Worm (Caenorhabditis elegans) whole organism, late embryonic: ENCODE data around the gene ZC443.2.

Source experiments
- T23F11.4 ChIP-seq: fragments of 200-800 bp; sonication (Bioruptor generic); optimal IDR thresholded peaks from 2 replicates; lab custom pipeline; 2018; ENCODE audit warnings: mild to moderate bottlenecking, missing genetic modification characterization, missing compliant biosample characterization
- ama-1 ChIP-seq: fragments of 150-350 bp; optimal IDR thresholded peaks from 2 replicates; lab custom pipeline; 2014
- ceh-14 ChIP-seq: sonication (generic microtip); optimal IDR thresholded peaks from 2 replicates; lab custom pipeline; 2016; ENCODE audit warnings: missing genotype, missing genetic modification characterization, missing compliant biosample characterization
- ceh-31 ChIP-seq: sonication (generic microtip); optimal IDR thresholded peaks from 2 replicates; lab custom pipeline; 2016; ENCODE audit warnings: missing genetic modification characterization, missing compliant biosample characterization
- ceh-9 ChIP-seq: sonication (generic microtip); optimal IDR thresholded peaks from 2 replicates; lab custom pipeline; 2016; ENCODE audit warnings: mild to moderate bottlenecking, missing genetic modification characterization, inconsistent platforms, missing compliant biosample characterization
- hlh-15 ChIP-seq: sonication (generic microtip); optimal IDR thresholded peaks from 2 replicates; lab custom pipeline; 2016; ENCODE audit warnings: missing genetic modification characterization, missing compliant biosample characterization
- lim-6 ChIP-seq: sonication (generic microtip); optimal IDR thresholded peaks from 2 replicates; lab custom pipeline; 2016; ENCODE audit warnings: missing genetic modification characterization, missing compliant biosample characterization
- lin-11 ChIP-seq: fragments of 200-800 bp; sonication (Bioruptor generic); optimal IDR thresholded peaks from 2 replicates; lab custom pipeline; 2018; ENCODE audit warnings: mild to moderate bottlenecking, missing genetic modification characterization, missing compliant biosample characterization
- nfya-1 ChIP-seq: sonication (generic microtip); optimal IDR thresholded peaks from 2 replicates; lab custom pipeline; 2017; ENCODE audit warnings: missing genetic modification characterization, mild to moderate bottlenecking, missing compliant biosample characterization, antibody characterized with exemption, moderate library complexity
- pha-2 ChIP-seq: sonication (generic microtip); optimal IDR thresholded peaks from 2 replicates; lab custom pipeline; 2017; ENCODE audit warnings: mild to moderate bottlenecking, missing genetic modification characterization, missing compliant biosample characterization
- pha-4 ChIP-seq: fragments of 150-350 bp; optimal IDR thresholded peaks from 2 replicates; lab custom pipeline; 2018; ENCODE audit warnings: missing biosample characterization, missing genetic modification reagents, missing genetic modification characterization
- pros-1 ChIP-seq: fragments of 150-350 bp; optimal IDR thresholded peaks from 2 replicates; lab custom pipeline; 2014; ENCODE audit warnings: missing biosample characterization, missing genetic modification reagents, missing genetic modification characterization
- ref-2 ChIP-seq: sonication (generic microtip); optimal IDR thresholded peaks from 2 replicates; lab custom pipeline; 2016; ENCODE audit warnings: missing genetic modification characterization, missing compliant biosample characterization

DNA sequence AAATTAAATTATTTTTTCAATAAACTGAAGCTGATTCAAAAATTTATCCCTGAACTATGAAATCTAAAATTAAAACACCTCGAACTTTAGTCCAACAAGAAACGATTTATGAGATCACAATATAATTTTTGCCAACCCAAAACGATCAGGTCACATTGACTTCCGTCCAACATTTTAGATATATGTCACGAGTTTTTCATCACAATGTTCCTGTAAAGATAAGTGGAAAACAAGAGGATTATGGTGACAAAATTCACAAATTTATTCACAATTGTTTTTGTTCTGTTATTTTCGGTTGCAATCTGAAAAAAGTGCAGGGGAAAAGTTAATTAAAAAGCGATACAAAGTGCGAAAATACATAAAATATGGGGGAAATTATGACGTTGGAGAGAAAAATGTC lies 5.7 kb upstream of the ZC443.2 start:
- TF ChIP-seq T23F11.4 (GFP tag; lab: Kevin White, UChicago) (no peak), lin-11 (tag; lab: Kevin White, UChicago) (no peak), ceh-9 (tag; lab: Kevin White, UChicago) (no peak), ref-2 (tag; lab: Kevin White, UChicago) (no peak), ceh-14 (tag; lab: Kevin White, UChicago) (no peak), pros-1 (no peak), ama-1 (lab: Kevin White, UChicago) (no peak), pha-2 (no peak), hlh-15 (tag; lab: Kevin White, UChicago) (no peak), ceh-31 (tag; lab: Kevin White, UChicago) (no peak), lim-6 (no peak), pha-4 (no peak), nfya-1 (no peak)
